Fruit fly (Drosophila melanogaster): Measurements from ENCODE around the gene CG31365.

- TF ChIP-seq Dll (optimal IDR thresholded peaks at IDR 0.05) = no peak
- no peak for TF ChIP-seq EcR (GFP tag; optimal IDR thresholded peaks at IDR 0.05)
- no peak for TF ChIP-seq pan (optimal IDR thresholded peaks at IDR 0.05)
- TF ChIP-seq psq (optimal IDR thresholded peaks at IDR 0.05) = no peak
Observed at dm6 chr3R:23147625-23148024, 21.4 kb upstream of the CG31365 start.
